Worm (Caenorhabditis elegans) whole organism, L4/young adult: Measurements from ENCODE around the gene K08F9.3.

Experiments used
- W03F9.2 ChIP-seq: fragments of 150-350 bp; optimal IDR thresholded peaks from 2 replicates; lab custom pipeline; 2014; ENCODE audit warnings: missing biosample characterization, missing genetic modification characterization
- dao-5 ChIP-seq: sonication (generic microtip); optimal IDR thresholded peaks from 2 replicates; lab custom pipeline; 2016; ENCODE audit warnings: missing genotype, missing genetic modification characterization, moderate library complexity, missing compliant biosample characterization
- him-1 ChIP-seq: sonication (generic microtip); optimal IDR thresholded peaks from 2 replicates; lab custom pipeline; 2016; ENCODE audit warnings: missing genotype, missing genetic modification reagents, missing genetic modification characterization, missing compliant biosample characterization

Gene K08F9.3

ce11 chrV:15175459-15175858 lies 35.1 kb downstream of the K08F9.3 start, which contains the start of gene clec-47:
TSS of gene clec-47 (plus strand) at chrV:15175759.
- no peak for TF ChIP-seq him-1
- TF ChIP-seq dao-5 (tag; lab: Kevin White, UChicago) = no peak
- no peak for TF ChIP-seq W03F9.2 (tag; lab: Kevin White, UChicago)

- TF ChIP-seq W03F9.2 (tag; lab: Kevin White, UChicago) (no peak), dao-5 (tag; lab: Kevin White, UChicago) (no peak), him-1 (no peak)
Observed at ce11 chrV:15179757-15180156, 39.4 kb downstream of the K08F9.3 start, which contains the start of gene T09F5.10. TSS of gene T09F5.10 (plus strand) at chrV:15180057.

ce11 chrV:15181899-15182298 lies 41.6 kb downstream of the K08F9.3 start:
- TF ChIP-seq him-1 (no peak), W03F9.2 (tag; lab: Kevin White, UChicago) (no peak), dao-5 (tag; lab: Kevin White, UChicago) (no peak)

ce11 chrV:15182407-15182806 lies 42.1 kb downstream of the K08F9.3 start, which contains the start of gene fbxa-84:
TSS of gene fbxa-84 (plus strand) at chrV:15182440.
- TF ChIP-seq dao-5 (tag; lab: Kevin White, UChicago) = no peak
- no peak for TF ChIP-seq W03F9.2 (tag; lab: Kevin White, UChicago)
- no peak for TF ChIP-seq him-1

- TF ChIP-seq dao-5 (tag; lab: Kevin White, UChicago) = no peak
- no peak for TF ChIP-seq him-1
- peak; percentile 52 for TF ChIP-seq W03F9.2 (tag; lab: Kevin White, UChicago)
Observed at ce11 chrV:15184097-15185040, 44.0 kb downstream of the K08F9.3 start, which contains the start of gene Y75B12B.1. TSS of gene Y75B12B.1 (plus strand) at chrV:15184699.

ce11 chrV:15186259-15186927 lies 46.0 kb downstream of the K08F9.3 start, which contains the start of gene Y75B12B.3:
TSS of gene Y75B12B.3 (minus strand) at chrV:15186279.
- TF ChIP-seq W03F9.2 (tag; lab: Kevin White, UChicago) = no peak
- TF ChIP-seq him-1 = no peak
- TF ChIP-seq dao-5 (tag; lab: Kevin White, UChicago) = no peak

ce11 chrV:15187083-15188057 lies 47.0 kb downstream of the K08F9.3 start, which contains the start of the genes cyn-7 and bath-36:
TSS of gene cyn-7 (minus strand) at chrV:15187378.
TSS of gene bath-36 (plus strand) at chrV:15187888.
- TF ChIP-seq dao-5 (tag; lab: Kevin White, UChicago) (no peak), W03F9.2 (tag; lab: Kevin White, UChicago) (peak; percentile 51), him-1 (no peak)

ce11 chrV:15189567-15189966 lies 49.2 kb downstream of the K08F9.3 start, which contains the start of gene cyn-3:
TSS of gene cyn-3 (plus strand) at chrV:15189927.
- TF ChIP-seq W03F9.2 (tag; lab: Kevin White, UChicago) = peak; percentile 92
- TF ChIP-seq him-1 = no peak

- TF ChIP-seq dao-5 (tag; lab: Kevin White, UChicago) (peak; percentile 95), W03F9.2 (tag; lab: Kevin White, UChicago) (peak; percentile 43), him-1 (no peak)
Observed at ce11 chrV:15190903-15191302, 50.6 kb downstream of the K08F9.3 start, which contains the start of gene Y75B12B.11. TSS of gene Y75B12B.11 (plus strand) at chrV:15191296.

- no peak for TF ChIP-seq him-1
Observed at ce11 chrV:15191971-15192370, 51.6 kb downstream of the K08F9.3 start.

- TF ChIP-seq dao-5 (tag; lab: Kevin White, UChicago) (no peak), him-1 (no peak), W03F9.2 (tag; lab: Kevin White, UChicago) (no peak)
Observed at ce11 chrV:15192377-15192776, 52.0 kb downstream of the K08F9.3 start, which contains the start of gene plc-2. TSS of gene plc-2 (plus strand) at chrV:15192572.
